Fruit fly (Drosophila melanogaster) whole organism, pupa: ENCODE results near the gene drn.

Experiments used
- CG10348 ChIP-seq: fragments of 200-800 bp; sonication (Bioruptor generic); IDR thresholded peaks from 2 replicates; pipeline ENCODE4 v1.3.6; 2022; ENCODE audit warnings: missing biosample characterization, missing genetic modification characterization
- CG12605 ChIP-seq: fragments of 200-800 bp; sonication (Bioruptor generic); IDR thresholded peaks from 2 replicates; pipeline ENCODE4 v1.3.6; 2022; ENCODE audit warnings: missing biosample characterization, missing genetic modification characterization
- CG13204 ChIP-seq: fragments of 200-800 bp; sonication (Bioruptor generic); optimal IDR thresholded peaks from 2 replicates; lab custom pipeline; 2018; ENCODE audit warnings: missing biosample characterization, mild to moderate bottlenecking, missing genetic modification characterization, moderate library complexity
- CG14655 ChIP-seq: fragments of 200-800 bp; sonication (Bioruptor generic); optimal IDR thresholded peaks from 3 replicates; lab custom pipeline; 2017; ENCODE audit warnings: mild to moderate bottlenecking, missing biosample characterization, missing genetic modification reagents, missing genetic modification characterization
- CG15710 ChIP-seq: fragments of 200-800 bp; sonication (Bioruptor generic); optimal IDR thresholded peaks from 2 replicates; lab custom pipeline; 2018; ENCODE audit warnings: missing biosample characterization, mild to moderate bottlenecking, missing genetic modification characterization, moderate library complexity
- CG17806 ChIP-seq: fragments of 200-800 bp; sonication (Bioruptor generic); optimal IDR thresholded peaks from 2 replicates; lab custom pipeline; 2018; ENCODE audit warnings: missing biosample characterization, mild to moderate bottlenecking, missing genetic modification characterization, moderate library complexity
- CG32121 ChIP-seq: fragments of 200-800 bp; sonication (Bioruptor generic); IDR thresholded peaks from 2 replicates; pipeline ENCODE4 v1.3.6; 2022; ENCODE audit warnings: missing biosample characterization, missing genetic modification characterization
- CG34367 ChIP-seq: fragments of 200-800 bp; sonication (Bioruptor generic); optimal IDR thresholded peaks from 2 replicates; lab custom pipeline; 2018; ENCODE audit warnings: missing biosample characterization, mild to moderate bottlenecking, missing genetic modification characterization
- CG4496 ChIP-seq: fragments of 200-800 bp; sonication (Bioruptor generic); IDR thresholded peaks from 3 replicates; pipeline ENCODE4 v1.3.6; 2022; ENCODE audit warnings: missing biosample characterization, missing genetic modification characterization
- CG8159 ChIP-seq: fragments of 200-800 bp; sonication (Bioruptor generic); optimal IDR thresholded peaks from 3 replicates; lab custom pipeline; 2018; ENCODE audit warnings: missing biosample characterization, mild to moderate bottlenecking, missing genetic modification characterization, moderate library complexity
- CG8301 ChIP-seq: fragments of 200-800 bp; sonication (Bioruptor generic); optimal IDR thresholded peaks from 2 replicates; lab custom pipeline; 2018; ENCODE audit warnings: missing biosample characterization, mild to moderate bottlenecking, missing genetic modification characterization
- CG9948 ChIP-seq: fragments of 200-800 bp; sonication (Bioruptor generic); optimal IDR thresholded peaks from 2 replicates; lab custom pipeline; 2018; ENCODE audit warnings: missing biosample characterization, mild to moderate bottlenecking, missing genetic modification characterization, moderate library complexity
- D1 ChIP-seq: fragments of 200-800 bp; sonication (Bioruptor generic); optimal IDR thresholded peaks from 2 replicates; lab custom pipeline; 2018; ENCODE audit warnings: missing biosample characterization, mild to moderate bottlenecking, missing genetic modification characterization, moderate library complexity
- EcR ChIP-seq: fragments of 200-800 bp; sonication (Bioruptor generic); optimal IDR thresholded peaks from 3 replicates; lab custom pipeline; 2019; ENCODE audit warnings: missing biosample characterization, missing genetic modification characterization, mild to moderate bottlenecking, moderate library complexity, missing genetic modification reagents
- Ets98B ChIP-seq: fragments of 200-800 bp; sonication (Bioruptor generic); IDR thresholded peaks from 2 replicates; pipeline ENCODE4 v1.3.6; 2022; ENCODE audit warnings: missing biosample characterization, missing genetic modification characterization
- Pif1A ChIP-seq: fragments of 200-800 bp; sonication (Bioruptor generic); optimal IDR thresholded peaks from 3 replicates; lab custom pipeline; 2016; ENCODE audit warnings: missing biosample characterization, missing genetic modification characterization
- Pif1B ChIP-seq: fragments of 200-800 bp; sonication (Bioruptor generic); optimal IDR thresholded peaks from 3 replicates; lab custom pipeline; 2016; ENCODE audit warnings: missing biosample characterization, missing genetic modification characterization
- Snoo ChIP-seq: fragments of 200-800 bp; sonication (Bioruptor generic); optimal IDR thresholded peaks from 3 replicates; lab custom pipeline; 2017; ENCODE audit warnings: missing biosample characterization, mild to moderate bottlenecking, missing genetic modification characterization, inconsistent platforms
- fd96Ca ChIP-seq: fragments of 200-800 bp; sonication (Bioruptor generic); IDR thresholded peaks from 3 replicates; pipeline ENCODE4 v1.3.6; 2022; ENCODE audit warnings: missing biosample characterization, missing genetic modification characterization
- gl ChIP-seq: fragments of 200-800 bp; sonication (Bioruptor generic); optimal IDR thresholded peaks from 2 replicates; lab custom pipeline; 2018; ENCODE audit warnings: missing biosample characterization, mild to moderate bottlenecking, missing genetic modification characterization
- rn ChIP-seq: fragments of 200-800 bp; sonication (Bioruptor generic); IDR thresholded peaks from 2 replicates; pipeline ENCODE4 v1.3.6; 2022; ENCODE audit warnings: missing biosample characterization, missing genetic modification characterization

The drn gene

dm6 chr3R:9352595-9353275 is 12.7 kb downstream of the drn start:
- peak; percentile 58 for TF ChIP-seq EcR (GFP tag; lab: Kevin White, UChicago)
- no peak for TF ChIP-seq Snoo (tag; lab: Kevin White, UChicago)
- TF ChIP-seq, all 21 proteins: peak for 1

dm6 chr3R:9353276-9353652 is 13.2 kb downstream of the drn start:
- TF ChIP-seq Pif1A (GFP tag; lab: Kevin White, UChicago) (peak; percentile 83), gl (no peak), CG8159 (tag; lab: Kevin White, UChicago) (peak; percentile 93), D1 (tag; lab: Kevin White, UChicago) (peak; percentile 89), CG10348 (GFP tag; lab: Robert Waterston, UW) (no peak), CG9948 (tag; lab: Kevin White, UChicago) (peak; percentile 90), CG12605 (GFP tag; lab: Robert Waterston, UW) (no peak), CG13204 (GFP tag; lab: Kevin White, UChicago) (no peak), CG15710 (tag; lab: Kevin White, UChicago) (peak; percentile 82), rn (GFP tag; lab: Robert Waterston, UW) (no peak), CG14655 (peak; percentile 94), fd96Ca (GFP tag; lab: Robert Waterston, UW) (no peak), CG8301 (tag; lab: Kevin White, UChicago) (peak; percentile 93), Ets98B (GFP tag; lab: Robert Waterston, UW) (no peak), CG32121 (GFP tag; lab: Robert Waterston, UW) (no peak), Snoo (tag; lab: Kevin White, UChicago) (peak; percentile 84), CG17806 (tag; lab: Kevin White, UChicago) (peak; percentile 85), Pif1B (peak; percentile 75), CG34367 (tag; lab: Kevin White, UChicago) (peak; percentile 79), CG4496 (GFP tag; lab: Robert Waterston, UW) (no peak), EcR (GFP tag; lab: Kevin White, UChicago) (no peak)

DNA sequence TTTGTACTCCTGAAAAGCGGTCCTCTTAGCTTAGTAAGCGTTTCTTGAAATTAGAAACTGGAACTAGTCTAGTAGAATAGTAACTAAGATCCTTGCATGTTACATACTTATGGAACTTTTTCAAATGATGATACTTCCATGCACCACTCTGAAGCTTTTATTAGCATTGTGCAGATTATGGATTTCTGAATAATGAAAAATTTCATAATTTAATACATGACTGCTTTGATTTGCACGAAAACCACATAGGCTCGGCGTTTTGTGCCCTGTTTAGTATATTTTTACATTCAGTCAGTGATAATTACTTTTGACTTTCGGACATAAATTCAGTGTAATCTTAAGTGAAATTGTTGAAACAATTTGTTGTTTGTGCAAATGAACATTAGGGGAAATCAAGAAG is 15.2 kb downstream of the drn start, which contains the start of gene CG43675:
Gene CG43675 (plus strand): TSS at position 301 of the 400 bp plus-strand sequence.
- TF ChIP-seq gl (no peak), Ets98B (GFP tag; lab: Robert Waterston, UW) (no peak), CG8301 (tag; lab: Kevin White, UChicago) (no peak), CG4496 (GFP tag; lab: Robert Waterston, UW) (no peak), CG10348 (GFP tag; lab: Robert Waterston, UW) (no peak), CG12605 (GFP tag; lab: Robert Waterston, UW) (no peak), CG15710 (tag; lab: Kevin White, UChicago) (no peak), CG17806 (tag; lab: Kevin White, UChicago) (no peak), Pif1A (GFP tag; lab: Kevin White, UChicago) (no peak), CG14655 (no peak), Snoo (tag; lab: Kevin White, UChicago) (no peak), D1 (tag; lab: Kevin White, UChicago) (no peak)

dm6 chr3R:9359393-9359792 is 19.4 kb downstream of the drn start:
- TF ChIP-seq CG8301 (tag; lab: Kevin White, UChicago) (no peak), CG14655 (no peak), fd96Ca (GFP tag; lab: Robert Waterston, UW) (no peak), EcR (GFP tag; lab: Kevin White, UChicago) (no peak), Pif1B (no peak), CG15710 (tag; lab: Kevin White, UChicago) (no peak), CG9948 (tag; lab: Kevin White, UChicago) (no peak), Ets98B (GFP tag; lab: Robert Waterston, UW) (no peak; the same call in 1 of the 2 replicates), gl (no peak), CG12605 (GFP tag; lab: Robert Waterston, UW) (no peak), CG8159 (tag; lab: Kevin White, UChicago) (no peak), CG32121 (GFP tag; lab: Robert Waterston, UW) (no peak), CG13204 (GFP tag; lab: Kevin White, UChicago) (no peak), CG17806 (tag; lab: Kevin White, UChicago) (no peak)

DNA sequence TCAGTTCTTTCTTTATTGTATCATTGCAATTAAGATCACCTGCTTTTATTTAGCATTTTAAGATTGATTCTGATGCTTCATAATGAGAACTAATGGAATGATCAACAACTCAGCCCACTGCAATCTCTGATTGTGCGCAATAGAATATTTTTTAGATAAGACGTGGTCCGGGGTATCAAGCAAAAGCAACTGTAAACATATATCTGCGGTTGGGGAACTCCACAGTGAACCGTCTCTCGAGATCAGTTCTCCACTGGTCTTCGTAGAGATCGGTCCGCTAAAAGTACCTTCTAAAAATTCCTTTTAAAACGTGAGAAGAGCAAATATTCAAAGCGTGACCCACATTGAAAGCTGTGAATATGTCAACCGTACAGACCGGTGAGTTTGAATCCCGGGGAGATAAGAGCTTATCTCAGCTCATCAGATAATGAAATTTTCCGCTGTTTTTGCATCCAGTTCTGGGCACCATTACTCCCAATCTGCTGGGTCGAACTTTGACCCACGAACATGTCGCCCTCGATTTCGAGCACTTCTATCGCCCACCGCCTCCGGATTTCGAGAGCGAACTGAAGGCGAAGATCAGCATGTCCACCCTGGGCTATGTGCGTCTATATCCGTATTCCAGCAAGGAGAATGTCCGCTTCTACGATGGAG is 23.2 kb downstream of the drn start, which contains the start of gene CG18473:
Gene CG18473 (plus strand): TSS at position 240 of the 654 bp plus-strand sequence.
- TF ChIP-seq EcR (GFP tag; lab: Kevin White, UChicago) (no peak), CG10348 (GFP tag; lab: Robert Waterston, UW) (no peak), Ets98B (GFP tag; lab: Robert Waterston, UW) (no peak), CG9948 (tag; lab: Kevin White, UChicago) (no peak), CG4496 (GFP tag; lab: Robert Waterston, UW) (no peak), Pif1B (no peak), rn (GFP tag; lab: Robert Waterston, UW) (no peak), CG8159 (tag; lab: Kevin White, UChicago) (no peak), CG13204 (GFP tag; lab: Kevin White, UChicago) (no peak), CG14655 (no peak)
- TF ChIP-seq, all 21 proteins: peak for 0
